ENCODE assay signal across 2 worm cellular contexts in the genomic region with DNA sequence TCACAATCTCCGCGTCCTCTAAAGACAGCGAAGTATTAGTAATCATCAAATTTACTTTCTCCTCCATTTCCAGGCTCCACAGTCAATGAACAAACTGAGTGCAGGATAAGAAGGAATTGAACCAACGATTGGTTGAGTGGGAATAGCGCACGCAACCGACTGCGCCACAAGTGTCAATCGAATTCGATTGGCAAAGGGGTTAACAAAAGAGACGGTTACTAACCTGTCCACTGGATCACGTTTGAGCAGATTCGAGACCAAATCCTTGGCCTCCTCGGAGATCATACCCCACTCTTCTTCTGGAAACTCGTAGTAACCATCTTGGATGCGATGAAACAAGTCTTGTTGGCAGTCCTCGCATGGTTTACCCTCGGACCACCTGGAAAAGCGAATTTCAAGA.
TF ChIP-seq lines count a peak whose summit lies in the region.

No protein-coding gene starts in this region.

TF ChIP-seq in whole organism, L1 larva, 84 proteins besides CTCF, POLR2A, EP300 and RAD21 (continued from another document):
- peak in 1 of 2 experiments; percentile 23 for TF ChIP-seq lin-35 (GFP tag; optimal IDR thresholded peaks at IDR 0.05; lab: Kevin White, UChicago)
- no peak for TF ChIP-seq pqm-1 (tag; optimal IDR thresholded peaks at IDR 0.05; lab: Kevin White, UChicago)
- TF ChIP-seq lin-14 (GFP tag; optimal IDR thresholded peaks at IDR 0.05; lab: Kevin White, UChicago), result no peak
- TF ChIP-seq irx-1 (tag; optimal IDR thresholded peaks at IDR 0.05; lab: Kevin White, UChicago), result peak; percentile 9
- no peak for TF ChIP-seq C16A3.4 (tag; optimal IDR thresholded peaks at IDR 0.05; lab: Kevin White, UChicago)
- TF ChIP-seq mdl-1 (tag; optimal IDR thresholded peaks at IDR 0.05; lab: Kevin White, UChicago), result no peak
- no peak for TF ChIP-seq hlh-17 (GFP tag; optimal IDR thresholded peaks at IDR 0.05; lab: Kevin White, UChicago; ENCODE audit: borderline replicate concordance)
- TF ChIP-seq nhr-71 (tag; optimal IDR thresholded peaks at IDR 0.05; lab: Kevin White, UChicago), result no peak
- TF ChIP-seq nhr-90 (tag; optimal IDR thresholded peaks at IDR 0.05; lab: Kevin White, UChicago; ENCODE audit: poor library complexity), result peak; percentile 4
- no peak for TF ChIP-seq ces-1 (GFP tag; optimal IDR thresholded peaks at IDR 0.05; lab: Kevin White, UChicago)
- no peak for TF ChIP-seq lin-15B (tag; optimal IDR thresholded peaks at IDR 0.05; lab: Kevin White, UChicago)
- TF ChIP-seq efl-1 (optimal IDR thresholded peaks at IDR 0.05; lab: Kevin White, UChicago), result no peak
- peak in 1 of 2 experiments; percentile 87 for TF ChIP-seq efl-1 (GFP tag; optimal IDR thresholded peaks at IDR 0.05 in 1 of 2; lab: Kevin White, UChicago)
- TF ChIP-seq nhr-77 (tag; optimal IDR thresholded peaks at IDR 0.05; lab: Kevin White, UChicago), result no peak

TF ChIP-seq in whole organism, young adult, 124 proteins besides CTCF, POLR2A, EP300 and RAD21 (continued from another document):
- TF ChIP-seq F39B2.1 (GFP tag; IDR thresholded peaks at IDR 0.05; lab: Robert Waterston, UW), result no peak
- TF ChIP-seq attf-3 (GFP tag; conservative IDR thresholded peaks at IDR 0.05; lab: Robert Waterston, UW), result no peak
- TF ChIP-seq attf-5 (GFP tag; optimal IDR thresholded peaks at IDR 0.05; lab: Kevin White, UChicago), result no peak
- TF ChIP-seq die-1 (tag; optimal IDR thresholded peaks at IDR 0.05; lab: Kevin White, UChicago), result peak; percentile 1
- TF ChIP-seq hlh-26 (GFP tag; conservative IDR thresholded peaks at IDR 0.05; lab: Robert Waterston, UW), result no peak
- TF ChIP-seq ceh-40 (GFP tag; IDR thresholded peaks at IDR 0.05; lab: Robert Waterston, UW), result no peak
- TF ChIP-seq ceh-91 (GFP tag; IDR thresholded peaks at IDR 0.05; lab: Robert Waterston, UW), result no peak
- no peak for TF ChIP-seq madf-3 (GFP tag; IDR thresholded peaks at IDR 0.05; lab: Robert Waterston, UW)
- no peak for TF ChIP-seq repo-1 (tag; optimal IDR thresholded peaks at IDR 0.05; lab: Kevin White, UChicago)
- no peak for TF ChIP-seq F37B4.10 (GFP tag; IDR thresholded peaks at IDR 0.05; lab: Robert Waterston, UW)
- TF ChIP-seq egl-44 (GFP tag; IDR thresholded peaks at IDR 0.05; lab: Robert Waterston, UW), result no peak; the same call in 1 of the 2 replicates
- TF ChIP-seq attf-6 (GFP tag; IDR thresholded peaks at IDR 0.05; lab: Robert Waterston, UW), result no peak
- no peak for TF ChIP-seq tlf-1 (GFP tag; optimal IDR thresholded peaks at IDR 0.05; lab: Kevin White, UChicago)
- TF ChIP-seq pha-4 (tag; optimal IDR thresholded peaks at IDR 0.05; lab: Kevin White, UChicago), result no peak
- TF ChIP-seq ceh-58 (GFP tag; IDR thresholded peaks at IDR 0.05; lab: Robert Waterston, UW), result no peak
- no peak; the same call in 1 of the 2 replicates for TF ChIP-seq D2030.7 (GFP tag; IDR thresholded peaks at IDR 0.05; lab: Robert Waterston, UW)
- no peak for TF ChIP-seq Y95B8A.8 (GFP tag; IDR thresholded peaks at IDR 0.05; lab: Robert Waterston, UW)
- TF ChIP-seq mxl-1 (tag; optimal IDR thresholded peaks at IDR 0.05; lab: Kevin White, UChicago), result no peak
- TF ChIP-seq ztf-18 (tag; optimal IDR thresholded peaks at IDR 0.05; lab: Kevin White, UChicago), result no peak
- no peak for TF ChIP-seq xnd-1 (tag; optimal IDR thresholded peaks at IDR 0.05; lab: Kevin White, UChicago)
- TF ChIP-seq let-607 (tag; optimal IDR thresholded peaks at IDR 0.05; lab: Kevin White, UChicago), result peak in 1 of 2 experiments; percentile 2
- TF ChIP-seq rpc-1 (optimal IDR thresholded peaks at IDR 0.05; lab: Kevin White, UChicago), result peak; percentile 50
- TF ChIP-seq rpc-1 (tag; optimal IDR thresholded peaks at IDR 0.05; lab: Kevin White, UChicago), result peak; percentile 78
- TF ChIP-seq Y67H2A.10 (GFP tag; conservative IDR thresholded peaks at IDR 0.05; lab: Robert Waterston, UW), result no peak
- TF ChIP-seq ceh-79 (tag; optimal IDR thresholded peaks at IDR 0.05; lab: Kevin White, UChicago), result no peak
- no peak for TF ChIP-seq lir-1 (GFP tag; conservative IDR thresholded peaks at IDR 0.05; lab: Robert Waterston, UW)
- no peak for TF ChIP-seq egrh-3 (GFP tag; IDR thresholded peaks at IDR 0.05; lab: Robert Waterston, UW)
- TF ChIP-seq ccch-3 (GFP tag; optimal IDR thresholded peaks at IDR 0.05; lab: Kevin White, UChicago), result no peak
- no peak for TF ChIP-seq ztf-25 (GFP tag; IDR thresholded peaks at IDR 0.05; lab: Robert Waterston, UW)
- TF ChIP-seq madf-6 (GFP tag; IDR thresholded peaks at IDR 0.05; lab: Robert Waterston, UW), result 0 out of 2 replicates have a peak, but pooled peaks have one; percentile 13
- TF ChIP-seq B0035.1 (tag; optimal IDR thresholded peaks at IDR 0.05; lab: Kevin White, UChicago), result peak; percentile 13
- TF ChIP-seq hrde-1 (tag; optimal IDR thresholded peaks at IDR 0.05; lab: Kevin White, UChicago; ENCODE audit: borderline replicate concordance), result peak; percentile 10
- TF ChIP-seq nhr-80 (tag; optimal IDR thresholded peaks at IDR 0.05; lab: Kevin White, UChicago), result no peak
- no peak; the same call in 1 of the 2 replicates for TF ChIP-seq B0336.3 (GFP tag; IDR thresholded peaks at IDR 0.05; lab: Robert Waterston, UW)
- no peak for TF ChIP-seq ztf-28 (GFP tag; IDR thresholded peaks at IDR 0.05; lab: Robert Waterston, UW)
- TF ChIP-seq athp-1 (tag; optimal IDR thresholded peaks at IDR 0.05; lab: Kevin White, UChicago), result no peak
- TF ChIP-seq lin-54 (GFP tag; optimal IDR thresholded peaks at IDR 0.05; lab: Kevin White, UChicago), result peak; percentile 34
- TF ChIP-seq F57C9.4 (tag; optimal IDR thresholded peaks at IDR 0.05; lab: Kevin White, UChicago), result no peak
- TF ChIP-seq K12H6.12 (tag; optimal IDR thresholded peaks at IDR 0.05; lab: Kevin White, UChicago), result no peak
- TF ChIP-seq pbrm-1 (GFP tag; IDR thresholded peaks at IDR 0.05; lab: Robert Waterston, UW), result no peak
- no peak for TF ChIP-seq fkh-3 (tag; optimal IDR thresholded peaks at IDR 0.05; lab: Kevin White, UChicago)
- TF ChIP-seq B0261.1 (tag; optimal IDR thresholded peaks at IDR 0.05; lab: Kevin White, UChicago), result peak; percentile 63
- no peak for TF ChIP-seq T26A5.8 (tag; optimal IDR thresholded peaks at IDR 0.05; lab: Kevin White, UChicago)
- TF ChIP-seq aptf-3 (GFP tag; IDR thresholded peaks at IDR 0.05; lab: Robert Waterston, UW), result peak; percentile 39; the same call in 1 of the 2 replicates
- TF ChIP-seq Y53G8AR.9 (GFP tag; conservative IDR thresholded peaks at IDR 0.05; lab: Robert Waterston, UW), result peak; percentile 30; the same call in 1 of the 2 replicates
- TF ChIP-seq nfya-2 (GFP tag; IDR thresholded peaks at IDR 0.05; lab: Robert Waterston, UW), result no peak
- TF ChIP-seq hmg-1.2 (GFP tag; IDR thresholded peaks at IDR 0.05; lab: Robert Waterston, UW), result 0 out of 2 replicates have a peak, but pooled peaks have one; percentile 20
- TF ChIP-seq mel-28 (tag; optimal IDR thresholded peaks at IDR 0.05; lab: Kevin White, UChicago; ENCODE audit: borderline replicate concordance), result no peak
- TF ChIP-seq T07F8.4 (tag; optimal IDR thresholded peaks at IDR 0.05; lab: Kevin White, UChicago), result no peak
- TF ChIP-seq sptf-2 (GFP tag; optimal IDR thresholded peaks at IDR 0.05; lab: Kevin White, UChicago), result peak; percentile 48
- no peak for TF ChIP-seq snpc-1.1 (tag; optimal IDR thresholded peaks at IDR 0.05; lab: Kevin White, UChicago; ENCODE audit: insufficient read depth)
- TF ChIP-seq ztf-6 (GFP tag; IDR thresholded peaks at IDR 0.05; lab: Robert Waterston, UW), result 0 out of 2 replicates have a peak, but pooled peaks have one; percentile 48
- TF ChIP-seq sdz-38 (tag; optimal IDR thresholded peaks at IDR 0.05; lab: Kevin White, UChicago), result no peak
- no peak for TF ChIP-seq ztf-3 (GFP tag; optimal IDR thresholded peaks at IDR 0.05; lab: Kevin White, UChicago)
- TF ChIP-seq lin-35 (GFP tag; optimal IDR thresholded peaks at IDR 0.05; lab: Kevin White, UChicago), result peak in 1 of 3 experiments; percentile 43
- no peak for TF ChIP-seq ZK185.1 (tag; optimal IDR thresholded peaks at IDR 0.05; lab: Kevin White, UChicago; ENCODE audit: poor library complexity, severe bottlenecking)
- TF ChIP-seq gei-17 (GFP tag; optimal IDR thresholded peaks at IDR 0.05; lab: Kevin White, UChicago), result no peak
- TF ChIP-seq Y56A3A.18 (GFP tag; IDR thresholded peaks at IDR 0.05; lab: Robert Waterston, UW), result peak; percentile 10; the same call in 1 of the 2 replicates
- peak; percentile 42 for TF ChIP-seq snpc-4 (GFP tag; optimal IDR thresholded peaks at IDR 0.05; lab: Kevin White, UChicago)
- TF ChIP-seq snpc-4 (tag; optimal IDR thresholded peaks at IDR 0.05; lab: Kevin White, UChicago), result peak in 1 of 4 experiments; percentile 37
- TF ChIP-seq Y53F4B.3 (GFP tag; IDR thresholded peaks at IDR 0.05; lab: Robert Waterston, UW), result no peak
- no peak for TF ChIP-seq zim-3 (tag; optimal IDR thresholded peaks at IDR 0.05; lab: Kevin White, UChicago)
- TF ChIP-seq unc-130 (GFP tag; optimal IDR thresholded peaks at IDR 0.05; lab: Kevin White, UChicago), result no peak
- TF ChIP-seq hsf-1 (GFP tag; IDR thresholded peaks at IDR 0.05; lab: Robert Waterston, UW), result no peak
- no peak for TF ChIP-seq C06A6.2 (GFP tag; conservative IDR thresholded peaks at IDR 0.05; lab: Robert Waterston, UW)
- no peak for TF ChIP-seq C17E4.6 (GFP tag; IDR thresholded peaks at IDR 0.05; lab: Robert Waterston, UW)
- no peak for TF ChIP-seq ceh-27 (GFP tag; optimal IDR thresholded peaks at IDR 0.05; lab: Kevin White, UChicago)
- TF ChIP-seq akir-1 (GFP tag; optimal IDR thresholded peaks at IDR 0.05; lab: Kevin White, UChicago), result no peak
- TF ChIP-seq cebp-2 (GFP tag; IDR thresholded peaks at IDR 0.05; lab: Robert Waterston, UW), result 0 out of 2 replicates have a peak, but pooled peaks have one; percentile 3
- TF ChIP-seq him-1 (tag; optimal IDR thresholded peaks at IDR 0.05; lab: Kevin White, UChicago), result no peak
- 0 out of 2 replicates have a peak, but pooled peaks have one; percentile 26 for TF ChIP-seq lag-1 (GFP tag; IDR thresholded peaks at IDR 0.05; lab: Robert Waterston, UW)
- no peak for TF ChIP-seq cebp-1 (GFP tag; IDR thresholded peaks at IDR 0.05; lab: Robert Waterston, UW)
- no peak for TF ChIP-seq cebp-1 (tag; optimal IDR thresholded peaks at IDR 0.05; lab: Kevin White, UChicago)
- TF ChIP-seq mcd-1 (GFP tag; IDR thresholded peaks at IDR 0.05; lab: Robert Waterston, UW), result no peak
- peak; percentile 93 for TF ChIP-seq ama-1 (optimal IDR thresholded peaks at IDR 0.05; lab: Kevin White, UChicago)
- TF ChIP-seq ama-1 (GFP tag; optimal IDR thresholded peaks at IDR 0.05; lab: Kevin White, UChicago), result no peak
- TF ChIP-seq zfh-2 (GFP tag; conservative IDR thresholded peaks at IDR 0.05; lab: Robert Waterston, UW), result no peak
- TF ChIP-seq F23B12.7 (tag; optimal IDR thresholded peaks at IDR 0.05; lab: Kevin White, UChicago; ENCODE audit: insufficient read depth), result no peak
- no peak for TF ChIP-seq mes-4 (tag; optimal IDR thresholded peaks at IDR 0.05; lab: Kevin White, UChicago)
- no peak for TF ChIP-seq ceh-100 (GFP tag; IDR thresholded peaks at IDR 0.05; lab: Robert Waterston, UW)
- TF ChIP-seq tbx-9 (tag; optimal IDR thresholded peaks at IDR 0.05; lab: Kevin White, UChicago; ENCODE audit: borderline replicate concordance), result no peak
- TF ChIP-seq unc-62 (GFP tag; optimal IDR thresholded peaks at IDR 0.05; lab: Kevin White, UChicago), result no peak
